Worm (Caenorhabditis elegans) whole organism, late embryonic: ENCODE data around the gene ZK673.1.

Source experiments
- C08G9.2 ChIP-seq: sonication (generic microtip); optimal IDR thresholded peaks from 2 replicates; lab custom pipeline; 2016; ENCODE audit warnings: mild to moderate bottlenecking, missing genetic modification characterization, moderate library complexity, missing compliant biosample characterization
- F13H6.1 ChIP-seq: sonication (generic microtip); optimal IDR thresholded peaks from 2 replicates; lab custom pipeline; 2016; ENCODE audit warnings: missing genetic modification characterization, missing compliant biosample characterization
- K02D7.2 ChIP-seq: sonication (generic microtip); optimal IDR thresholded peaks from 2 replicates; lab custom pipeline; 2017; ENCODE audit warnings: mild to moderate bottlenecking, missing genetic modification characterization, missing compliant biosample characterization
- K09A11.1 ChIP-seq: sonication (generic microtip); optimal IDR thresholded peaks from 2 replicates; lab custom pipeline; 2017; ENCODE audit warnings: antibody characterized with exemption, mild to moderate bottlenecking, missing genetic modification characterization, missing compliant biosample characterization; ENCODE audit not compliant: insufficient read depth
- ceh-14 ChIP-seq: sonication (generic microtip); optimal IDR thresholded peaks from 2 replicates; lab custom pipeline; 2016; ENCODE audit warnings: missing genotype, missing genetic modification characterization, missing compliant biosample characterization
- ceh-19 ChIP-seq: fragments of 200-800 bp; sonication (Bioruptor generic); optimal IDR thresholded peaks from 2 replicates; lab custom pipeline; 2018; ENCODE audit warnings: mild to moderate bottlenecking, missing genetic modification characterization, missing compliant biosample characterization
- ceh-22 ChIP-seq: sonication (generic microtip); optimal IDR thresholded peaks from 2 replicates; lab custom pipeline; 2017; ENCODE audit warnings: missing biosample characterization, missing genetic modification characterization
- ceh-24 ChIP-seq: sonication (generic microtip); optimal IDR thresholded peaks from 2 replicates; lab custom pipeline; 2016; ENCODE audit warnings: mild to moderate bottlenecking, missing genetic modification characterization, missing compliant biosample characterization
- ceh-30 ChIP-seq: fragments of 150-350 bp; optimal IDR thresholded peaks from 2 replicates; lab custom pipeline; 2014; ENCODE audit warnings: missing biosample characterization, missing genetic modification characterization
- ceh-45 ChIP-seq: fragments of 200-800 bp; sonication (Bioruptor generic); IDR thresholded peaks from 2 replicates; pipeline ENCODE4 v1.3.6; 2022; ENCODE audit warnings: missing genetic modification reagents, missing genetic modification characterization, missing compliant biosample characterization
- ceh-48 ChIP-seq: sonication (generic microtip); optimal IDR thresholded peaks from 2 replicates; lab custom pipeline; 2016; ENCODE audit warnings: missing genetic modification characterization, inconsistent platforms, missing compliant biosample characterization
- dmd-4 ChIP-seq: sonication (generic microtip); optimal IDR thresholded peaks from 2 replicates; lab custom pipeline; 2016; ENCODE audit warnings: borderline replicate concordance, missing genetic modification characterization, missing compliant biosample characterization
- dve-1 ChIP-seq: sonication (generic microtip); optimal IDR thresholded peaks from 2 replicates; lab custom pipeline; 2017; ENCODE audit warnings: antibody characterized with exemption, mild to moderate bottlenecking, missing genetic modification characterization, missing compliant biosample characterization
- elt-2 ChIP-seq: sonication (generic microtip); optimal IDR thresholded peaks from 2 replicates; lab custom pipeline; 2016; ENCODE audit warnings: missing genetic modification reagents, missing genetic modification characterization, missing compliant biosample characterization
- elt-4 ChIP-seq: sonication (generic microtip); optimal IDR thresholded peaks from 2 replicates; lab custom pipeline; 2016; ENCODE audit warnings: missing genetic modification characterization, missing compliant biosample characterization
- ets-4 ChIP-seq: sonication (generic microtip); optimal IDR thresholded peaks from 2 replicates; lab custom pipeline; 2016; ENCODE audit warnings: missing genetic modification characterization, missing compliant biosample characterization
- eyg-1 ChIP-seq: sonication (generic microtip); optimal IDR thresholded peaks from 2 replicates; lab custom pipeline; 2016; ENCODE audit warnings: missing genotype, missing genetic modification characterization, missing compliant biosample characterization
- fkh-10 ChIP-seq: fragments of 150-350 bp; optimal IDR thresholded peaks from 2 replicates; lab custom pipeline; 2014; ENCODE audit warnings: missing biosample characterization, missing genetic modification reagents, missing genetic modification characterization
- fkh-6 ChIP-seq: sonication (generic microtip); optimal IDR thresholded peaks from 2 replicates; lab custom pipeline; 2016; ENCODE audit warnings: missing genetic modification characterization, missing compliant biosample characterization
- hlh-13 ChIP-seq: fragments of 200-800 bp; sonication (Bioruptor generic); optimal IDR thresholded peaks from 2 replicates; lab custom pipeline; 2018; ENCODE audit warnings: mild to moderate bottlenecking, missing genetic modification characterization, missing compliant biosample characterization
- hlh-15 ChIP-seq: sonication (generic microtip); optimal IDR thresholded peaks from 2 replicates; lab custom pipeline; 2016; ENCODE audit warnings: missing genetic modification characterization, missing compliant biosample characterization
- hlh-30 ChIP-seq: sonication (generic microtip); optimal IDR thresholded peaks from 2 replicates; lab custom pipeline; 2017; ENCODE audit warnings: antibody characterized with exemption, missing genetic modification characterization, missing compliant biosample characterization; ENCODE audit not compliant: insufficient read depth
- hlh-8 ChIP-seq: sonication (generic microtip); optimal IDR thresholded peaks from 2 replicates; lab custom pipeline; 2016; ENCODE audit warnings: missing genotype, missing genetic modification characterization, missing compliant biosample characterization
- madf-2 ChIP-seq: sonication (generic microtip); optimal IDR thresholded peaks from 2 replicates; lab custom pipeline; 2017; ENCODE audit warnings: missing genetic modification characterization, missing compliant biosample characterization
- nfya-1 ChIP-seq: sonication (generic microtip); optimal IDR thresholded peaks from 2 replicates; lab custom pipeline; 2017; ENCODE audit warnings: missing genetic modification characterization, mild to moderate bottlenecking, missing compliant biosample characterization, antibody characterized with exemption, moderate library complexity
- nhr-11 ChIP-seq: fragments of 150-350 bp; optimal IDR thresholded peaks from 2 replicates; lab custom pipeline; 2014; ENCODE audit warnings: missing biosample characterization, missing genetic modification characterization
- nhr-232 ChIP-seq: sonication (generic microtip); optimal IDR thresholded peaks from 2 replicates; lab custom pipeline; 2016; ENCODE audit warnings: missing genetic modification characterization, missing compliant biosample characterization
- npax-4 ChIP-seq: sonication (generic microtip); optimal IDR thresholded peaks from 2 replicates; lab custom pipeline; 2016; ENCODE audit warnings: missing genetic modification characterization, missing compliant biosample characterization
- pat-9 ChIP-seq: fragments of 200-800 bp; sonication (Bioruptor generic); optimal IDR thresholded peaks from 2 replicates; lab custom pipeline; 2018; ENCODE audit warnings: mild to moderate bottlenecking, missing genetic modification characterization, moderate library complexity, missing compliant biosample characterization
- pax-1 ChIP-seq: fragments of 150-350 bp; optimal IDR thresholded peaks from 2 replicates; lab custom pipeline; 2014; ENCODE audit warnings: missing biosample characterization, missing genetic modification characterization
- pha-4 ChIP-seq: fragments of 150-350 bp; optimal IDR thresholded peaks from 2 replicates; lab custom pipeline; 2018; ENCODE audit warnings: missing biosample characterization, missing genetic modification reagents, missing genetic modification characterization
- pqm-1 ChIP-seq: sonication (generic microtip); optimal IDR thresholded peaks from 2 replicates; lab custom pipeline; 2016; ENCODE audit warnings: missing genetic modification characterization, missing compliant biosample characterization
- rnt-1 ChIP-seq: sonication (generic microtip); optimal IDR thresholded peaks from 2 replicates; lab custom pipeline; 2016; ENCODE audit warnings: missing genetic modification characterization, missing compliant biosample characterization
- sdc-2 ChIP-seq: sonication (generic microtip); optimal IDR thresholded peaks from 2 replicates; lab custom pipeline; 2016; ENCODE audit warnings: missing genotype, missing genetic modification characterization, missing compliant biosample characterization
- sox-2 ChIP-seq: fragments of 200-800 bp; sonication (Bioruptor generic); IDR thresholded peaks from 2 replicates; pipeline ENCODE4 v1.3.6; 2022; ENCODE audit warnings: missing genetic modification reagents, missing genetic modification characterization, missing compliant biosample characterization
- syd-9 ChIP-seq: sonication (generic microtip); optimal IDR thresholded peaks from 2 replicates; lab custom pipeline; 2016; ENCODE audit warnings: mild to moderate bottlenecking, missing genetic modification characterization, moderate library complexity, missing compliant biosample characterization
- tbx-2 ChIP-seq: sonication (generic microtip); optimal IDR thresholded peaks from 2 replicates; lab custom pipeline; 2016; ENCODE audit warnings: missing genetic modification characterization, missing compliant biosample characterization
- unc-3 ChIP-seq, 2 experiments: fragments of 200-800 bp in 1 of 2; sonication (Bioruptor generic) in 1 of 2; sonication (generic microtip) in 1 of 2; conservative IDR thresholded peaks in 1 of 2; optimal IDR thresholded peaks in 1 of 2; 2 replicates each; pipeline versions ENCODE4 v1.3.6 to Lab custom; 2016 to 2022; ENCODE audit warnings: missing compliant biosample characterization in 2 of 2, missing genetic modification characterization in 2 of 2, missing genetic modification reagents in 1 of 2
- unc-42 ChIP-seq: sonication (generic microtip); optimal IDR thresholded peaks from 2 replicates; lab custom pipeline; 2016; ENCODE audit warnings: missing genotype, missing genetic modification characterization, missing compliant biosample characterization
- unc-86 ChIP-seq: sonication (generic microtip); optimal IDR thresholded peaks from 2 replicates; lab custom pipeline; 2016; ENCODE audit warnings: missing genetic modification characterization, missing compliant biosample characterization
- ztf-16 ChIP-seq: sonication (generic microtip); optimal IDR thresholded peaks from 2 replicates; lab custom pipeline; 2017; ENCODE audit warnings: missing genetic modification characterization, missing compliant biosample characterization

The ZK673.1 gene

DNA sequence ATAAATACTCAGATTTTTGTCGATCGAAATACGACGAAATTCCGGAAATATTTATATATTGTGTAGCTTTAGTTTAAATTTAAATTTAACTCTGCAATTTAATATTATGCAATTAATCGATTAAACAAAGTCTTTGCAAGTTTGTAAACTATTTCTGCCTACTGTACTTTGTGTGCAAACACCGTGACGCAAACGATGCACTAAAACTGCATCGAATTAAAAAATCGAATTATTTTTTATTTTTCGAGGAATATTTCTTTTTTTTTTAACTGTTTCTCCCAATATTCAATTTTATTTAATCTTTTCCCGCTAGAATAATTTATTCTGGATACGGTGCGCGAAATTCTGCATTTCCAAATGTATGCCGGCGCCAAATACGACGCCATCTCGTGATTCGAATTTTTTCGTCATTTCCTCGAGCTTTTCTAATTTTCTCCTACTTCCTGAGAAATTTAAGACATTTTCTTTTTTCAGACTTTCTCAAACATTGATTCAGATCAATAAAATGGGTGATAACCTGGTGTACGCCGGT lies 26.5 kb upstream of the ZK673.1 start, which contains the start of gene eif-2A:
TSS of gene eif-2A (plus strand) at position 469 of the 532 bp plus-strand sequence.
- TF ChIP-seq hlh-30 (tag; lab: Kevin White, UChicago) (peak; percentile 38), ceh-30 (tag; lab: Kevin White, UChicago) (no peak), syd-9 (tag; lab: Kevin White, UChicago) (no peak), ets-4 (tag; lab: Kevin White, UChicago) (no peak), ceh-19 (GFP tag; lab: Kevin White, UChicago) (no peak), unc-42 (tag; lab: Kevin White, UChicago) (peak; percentile 41), unc-3 (GFP tag; conservative IDR thresholded peaks at IDR 0.05; lab: Robert Waterston, UW) (no peak), unc-3 (tag; optimal IDR thresholded peaks at IDR 0.05; lab: Kevin White, UChicago) (no peak), fkh-6 (tag; lab: Kevin White, UChicago) (no peak), K02D7.2 (tag; lab: Kevin White, UChicago) (no peak), pha-4 (tag; lab: Kevin White, UChicago) (no peak)

- TF ChIP-seq pqm-1 (tag; lab: Kevin White, UChicago): no peak
- TF ChIP-seq fkh-10 (GFP tag; lab: Kevin White, UChicago): no peak
- TF ChIP-seq ceh-14: no peak
- TF ChIP-seq pax-1 (tag; lab: Kevin White, UChicago): no peak
- no peak for TF ChIP-seq ceh-48 (tag; lab: Kevin White, UChicago)
- TF ChIP-seq hlh-30 (tag; lab: Kevin White, UChicago): no peak
- no peak for TF ChIP-seq syd-9 (tag; lab: Kevin White, UChicago)
- no peak for TF ChIP-seq nfya-1 (tag; lab: Kevin White, UChicago)
- TF ChIP-seq dmd-4 (tag; lab: Kevin White, UChicago): no peak
- TF ChIP-seq F13H6.1 (tag; lab: Kevin White, UChicago): no peak
- TF ChIP-seq rnt-1 (tag; lab: Kevin White, UChicago): no peak
- TF ChIP-seq pha-4 (tag; lab: Kevin White, UChicago): no peak
- no peak for TF ChIP-seq pat-9 (tag; lab: Kevin White, UChicago)
- no peak for TF ChIP-seq madf-2 (tag; lab: Kevin White, UChicago)
- TF ChIP-seq npax-4 (tag; lab: Kevin White, UChicago): no peak
- TF ChIP-seq ztf-16 (tag; lab: Kevin White, UChicago): no peak
- no peak for TF ChIP-seq elt-4 (tag; lab: Kevin White, UChicago)
- TF ChIP-seq unc-86 (tag; lab: Kevin White, UChicago): no peak
- no peak for TF ChIP-seq dve-1
- no peak for TF ChIP-seq ceh-24 (tag; lab: Kevin White, UChicago)
These were observed 21.0 kb upstream of the ZK673.1 start, which contains the start of gene frpr-21 for ce11 chrII:10421941-10422340. TSS of gene frpr-21 (minus strand) at chrII:10422041.

DNA sequence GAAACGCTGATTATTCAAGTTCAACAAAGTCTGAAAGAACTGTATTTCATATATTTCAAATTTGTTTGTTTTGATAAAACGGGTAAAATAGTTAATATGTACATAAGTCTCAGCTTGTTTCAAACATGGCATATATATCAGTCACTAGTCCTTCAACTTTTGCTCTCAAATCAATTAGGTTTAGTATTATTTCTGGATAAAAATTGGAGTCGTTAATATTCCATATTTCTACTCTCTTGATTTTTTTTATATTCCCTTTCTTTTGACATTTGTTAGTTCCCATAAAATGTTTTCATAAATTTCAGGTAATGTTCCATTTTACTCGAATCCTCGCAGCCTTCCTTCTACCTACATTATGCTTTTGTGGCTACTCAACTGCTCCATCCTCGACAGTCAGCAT lies 7.1 kb upstream of the ZK673.1 start, which contains the start of gene cut-4:
TSS of gene cut-4 (plus strand) at position 301 of the 400 bp plus-strand sequence.
- TF ChIP-seq hlh-13 (GFP tag; lab: Kevin White, UChicago): no peak
- TF ChIP-seq ets-4 (tag; lab: Kevin White, UChicago): no peak
- no peak for TF ChIP-seq eyg-1
- no peak for TF ChIP-seq K09A11.1 (tag; lab: Kevin White, UChicago)
- no peak for TF ChIP-seq tbx-2 (tag; lab: Kevin White, UChicago)
- no peak for TF ChIP-seq C08G9.2 (tag; lab: Kevin White, UChicago)
- no peak for TF ChIP-seq ceh-30 (tag; lab: Kevin White, UChicago)
- no peak for TF ChIP-seq sox-2 (GFP tag; lab: Robert Waterston, UW)
- TF ChIP-seq nhr-232 (tag; lab: Kevin White, UChicago): no peak
- TF ChIP-seq fkh-10 (GFP tag; lab: Kevin White, UChicago): no peak
- no peak for TF ChIP-seq dve-1
- no peak for TF ChIP-seq hlh-8 (tag; lab: Kevin White, UChicago)
- no peak for TF ChIP-seq ceh-45 (GFP tag; lab: Robert Waterston, UW)
- TF ChIP-seq hlh-15 (tag; lab: Kevin White, UChicago): no peak
- no peak for TF ChIP-seq nhr-11 (tag; lab: Kevin White, UChicago)
- TF ChIP-seq sdc-2 (tag; lab: Kevin White, UChicago): no peak
- no peak for TF ChIP-seq elt-2
- no peak for TF ChIP-seq ceh-22 (tag; lab: Kevin White, UChicago)
